Fruit fly (Drosophila melanogaster): ENCODE measurements around the gene CG32263.

CG32263 gene

dm6 chr3L:3811089-3811488 is at the start of gene CG32263, which contains the start of gene PIG-B (continued):
- TF ChIP-seq CG17186 (GFP tag; optimal IDR thresholded peaks at IDR 0.05) (peak; percentile 9), Ets97D (GFP tag; optimal IDR thresholded peaks at IDR 0.05) (peak; percentile 63), Sry-δ (GFP tag; optimal IDR thresholded peaks at IDR 0.05) (peak; percentile 60), Scr (GFP tag; IDR thresholded peaks at IDR 0.05; ENCODE audit: partially characterized antibody) (peak; percentile 65), crp (GFP tag; optimal IDR thresholded peaks at IDR 0.05) (peak in 1 of 2 experiments; percentile 39), CG3847 (GFP tag; IDR thresholded peaks at IDR 0.05) (peak; percentile 57)

DNA sequence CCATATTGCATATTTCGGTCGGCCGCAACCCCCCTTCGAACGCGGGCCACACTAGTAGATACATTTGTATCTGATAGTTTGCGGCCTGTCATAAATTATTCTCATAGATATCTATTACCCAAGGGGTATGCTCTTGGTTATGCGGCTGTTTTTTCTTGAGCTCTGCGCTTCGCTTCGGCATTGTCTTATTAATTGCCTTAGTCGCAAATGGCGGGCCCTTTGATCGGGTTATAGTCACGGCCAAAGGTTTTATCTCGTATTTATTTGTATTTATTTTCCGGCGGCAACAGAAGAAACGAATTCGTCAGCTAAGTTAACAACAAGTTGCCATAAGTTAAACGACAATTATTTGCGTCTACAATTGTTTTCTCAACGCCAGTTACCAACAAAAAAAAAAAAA is 45.1 kb upstream of the CG32263 start:
- TF ChIP-seq Rfx (GFP tag; IDR thresholded peaks at IDR 0.05) (peak; percentile 17; the same call in 1 of the 2 replicates), Hr39 (optimal IDR thresholded peaks at IDR 0.05) (no peak), sens (GFP tag) (peak; percentile 53), chm (GFP tag; IDR thresholded peaks at IDR 0.05) (no peak), CG17829 (tag; optimal IDR thresholded peaks at IDR 0.05) (no peak), Hmr (GFP tag; optimal IDR thresholded peaks at IDR 0.05) (peak; percentile 10), chn (GFP tag; optimal IDR thresholded peaks at IDR 0.05) (no peak), sd (tag; optimal IDR thresholded peaks at IDR 0.05) (peak; percentile 41), Antp (GFP tag; optimal IDR thresholded peaks at IDR 0.05) (no peak), Awh (GFP tag; IDR thresholded peaks at IDR 0.05) (peak; percentile 82), bigmax (GFP tag; optimal IDR thresholded peaks at IDR 0.05) (no peak), Doc2 (GFP tag; IDR thresholded peaks at IDR 0.05) (no peak), CG1603 (tag; optimal IDR thresholded peaks at IDR 0.05) (no peak), CG6854 (GFP tag; optimal IDR thresholded peaks at IDR 0.05) (no peak), CG14860 (GFP tag; IDR thresholded peaks at IDR 0.05; ENCODE audit: partially characterized antibody) (no peak), CG4424 (GFP tag; optimal IDR thresholded peaks at IDR 0.05) (no peak), hkb (optimal IDR thresholded peaks at IDR 0.05) (no peak), hkb (GFP tag; IDR thresholded peaks at IDR 0.05) (no peak), CG6791 (GFP tag; IDR thresholded peaks at IDR 0.05; ENCODE audit: partially characterized antibody) (no peak), PHDP (tag; optimal IDR thresholded peaks at IDR 0.05) (peak; percentile 9), lab (GFP tag; optimal IDR thresholded peaks at IDR 0.05) (no peak), sug (tag; optimal IDR thresholded peaks at IDR 0.05) (no peak), stc (GFP tag; IDR thresholded peaks at IDR 0.05) (0 out of 2 replicates have a peak, but pooled peaks have one; percentile 13), CG17328 (GFP tag; IDR thresholded peaks at IDR 0.05) (no peak), CG4360 (GFP tag; IDR thresholded peaks at IDR 0.05) (no peak), CG2875 (GFP tag; optimal IDR thresholded peaks at IDR 0.05) (no peak), CG6683 (GFP tag; optimal IDR thresholded peaks at IDR 0.05) (no peak), pan (optimal IDR thresholded peaks at IDR 0.05) (no peak), pan (GFP tag; optimal IDR thresholded peaks at IDR 0.05 in 1 of 2, IDR thresholded peaks at IDR 0.05 in 1 of 2) (peak in 1 of 2 experiments; percentile 51), CG43689 (GFP tag; IDR thresholded peaks at IDR 0.05) (no peak), CG18011 (GFP tag; optimal IDR thresholded peaks at IDR 0.05) (no peak), Med (GFP tag) (peak; percentile 62), Dll (GFP tag; IDR thresholded peaks at IDR 0.05; ENCODE audit: partially characterized antibody) (no peak)

All from whole organism, embryonic.